Worm (Caenorhabditis elegans) whole organism, young adult: ENCODE data around the gene F44E2.6.

Experiments used
- B0035.1 ChIP-seq: sonication (generic microtip); optimal IDR thresholded peaks from 2 replicates; lab custom pipeline; 2016; ENCODE audit warnings: missing genetic modification characterization, mild to moderate bottlenecking, missing compliant biosample characterization, missing genotype, missing genetic modification reagents
- B0261.1 ChIP-seq: sonication (generic microtip); optimal IDR thresholded peaks from 2 replicates; lab custom pipeline; 2016; ENCODE audit warnings: mild to moderate bottlenecking, missing genetic modification characterization, moderate library complexity, missing compliant biosample characterization
- D2030.7 ChIP-seq: fragments of 200-800 bp; sonication (Bioruptor generic); IDR thresholded peaks from 2 replicates; pipeline ENCODE4 v1.3.6; 2022; ENCODE audit warnings: missing genetic modification reagents, missing genetic modification characterization, missing compliant biosample characterization
- F23B12.7 ChIP-seq: sonication (generic microtip); optimal IDR thresholded peaks from 2 replicates; lab custom pipeline; 2017; ENCODE audit warnings: missing genetic modification characterization, mild to moderate bottlenecking, missing compliant biosample characterization, antibody characterized with exemption, moderate library complexity; ENCODE audit not compliant: insufficient read depth
- F33H1.4 ChIP-seq: fragments of 200-800 bp; sonication (Bioruptor generic); IDR thresholded peaks from 2 replicates; pipeline ENCODE4 v1.3.6; 2022; ENCODE audit warnings: missing genetic modification reagents, missing genetic modification characterization, missing compliant biosample characterization
- F37B4.10 ChIP-seq: fragments of 200-800 bp; sonication (Bioruptor generic); IDR thresholded peaks from 2 replicates; pipeline ENCODE4 v1.3.6; 2022; ENCODE audit warnings: missing genetic modification characterization, missing compliant biosample characterization
- F49E8.2 ChIP-seq: sonication (generic microtip); optimal IDR thresholded peaks from 3 replicates; lab custom pipeline; 2017; ENCODE audit warnings: missing genetic modification characterization, mild to moderate bottlenecking, missing compliant biosample characterization, antibody characterized with exemption, moderate library complexity; ENCODE audit not compliant: insufficient read depth
- T07F8.4 ChIP-seq: sonication (generic microtip); optimal IDR thresholded peaks from 2 replicates; lab custom pipeline; 2016; ENCODE audit warnings: mild to moderate bottlenecking, missing genetic modification characterization, moderate library complexity, missing compliant biosample characterization
- T26A5.8 ChIP-seq: sonication (generic microtip); optimal IDR thresholded peaks from 2 replicates; lab custom pipeline; 2016; ENCODE audit warnings: missing genetic modification characterization, missing compliant biosample characterization
- Y53F4B.3 ChIP-seq: fragments of 200-800 bp; sonication (Bioruptor generic); IDR thresholded peaks from 2 replicates; pipeline ENCODE4 v1.3.6; 2022; ENCODE audit warnings: missing genetic modification reagents, missing genetic modification characterization, missing compliant biosample characterization
- Y53G8AR.9 ChIP-seq: fragments of 200-800 bp; sonication (Bioruptor generic); conservative IDR thresholded peaks from 2 replicates; pipeline ENCODE4 v1.3.6; 2022; ENCODE audit warnings: missing genetic modification reagents, missing genetic modification characterization, missing compliant biosample characterization
- Y67H2A.10 ChIP-seq: fragments of 200-800 bp; sonication (Bioruptor generic); conservative IDR thresholded peaks from 2 replicates; pipeline ENCODE4 v1.3.6; 2022; ENCODE audit warnings: missing genetic modification reagents, missing genetic modification characterization, missing compliant biosample characterization
- Y79H2A.3 ChIP-seq: fragments of 200-800 bp; sonication (Bioruptor generic); conservative IDR thresholded peaks from 2 replicates; pipeline ENCODE4 v1.3.6; 2022; ENCODE audit warnings: missing genetic modification reagents, missing genetic modification characterization, missing compliant biosample characterization
- ama-1 ChIP-seq, 3 experiments: fragments of 150-350 bp in 1 of 3; sonication (generic microtip) in 2 of 3; optimal IDR thresholded peaks; 2 replicates each; lab custom pipeline; 2014 to 2018; ENCODE audit warnings: missing biosample characterization in 2 of 3, missing genetic modification characterization in 2 of 3, missing genetic modification reagents in 2 of 3
- athp-1 ChIP-seq: sonication (generic microtip); optimal IDR thresholded peaks from 2 replicates; lab custom pipeline; 2017; ENCODE audit warnings: mild to moderate bottlenecking, missing genetic modification characterization, missing compliant biosample characterization
- attf-5 ChIP-seq: fragments of 200-800 bp; sonication (Bioruptor generic); optimal IDR thresholded peaks from 2 replicates; lab custom pipeline; 2018; ENCODE audit warnings: mild to moderate bottlenecking, missing genetic modification characterization, missing compliant biosample characterization
- ccch-3 ChIP-seq: fragments of 200-800 bp; sonication (Bioruptor generic); optimal IDR thresholded peaks from 2 replicates; lab custom pipeline; 2018; ENCODE audit warnings: mild to moderate bottlenecking, missing genetic modification characterization, missing compliant biosample characterization
- cebp-1 ChIP-seq, 2 experiments: fragments of 200-800 bp in 1 of 2; sonication (Bioruptor generic) in 1 of 2; sonication (generic microtip) in 1 of 2; IDR thresholded peaks in 1 of 2; optimal IDR thresholded peaks in 1 of 2; 2 replicates each; pipeline versions ENCODE4 v1.3.6 to Lab custom; 2017 to 2022; ENCODE audit warnings: missing compliant biosample characterization in 2 of 2, missing genetic modification characterization in 2 of 2, mild to moderate bottlenecking in 1 of 2, missing genetic modification reagents in 1 of 2, moderate library complexity in 1 of 2
- ceh-100 ChIP-seq: fragments of 200-800 bp; sonication (Bioruptor generic); IDR thresholded peaks from 2 replicates; pipeline ENCODE4 v1.3.6; 2022; ENCODE audit warnings: missing genetic modification reagents, missing genetic modification characterization, missing compliant biosample characterization
- ceh-27 ChIP-seq: fragments of 200-800 bp; sonication (Bioruptor generic); optimal IDR thresholded peaks from 2 replicates; lab custom pipeline; 2018; ENCODE audit warnings: mild to moderate bottlenecking, missing genetic modification characterization, moderate library complexity, missing compliant biosample characterization
- dpl-1 ChIP-seq: fragments of 150-350 bp; optimal IDR thresholded peaks from 2 replicates; lab custom pipeline; 2014; ENCODE audit warnings: missing biosample characterization, missing genetic modification reagents, missing genetic modification characterization
- efl-1 ChIP-seq: fragments of 150-350 bp; optimal IDR thresholded peaks from 2 replicates; lab custom pipeline; 2014; ENCODE audit warnings: missing biosample characterization, missing genetic modification reagents, missing genetic modification characterization
- ekl-4 ChIP-seq: fragments of 200-800 bp; sonication (Bioruptor generic); IDR thresholded peaks from 2 replicates; pipeline ENCODE4 v1.3.6; 2022; ENCODE audit warnings: missing genetic modification reagents, missing genetic modification characterization, missing compliant biosample characterization
- gei-17 ChIP-seq: fragments of 200-800 bp; sonication (Bioruptor generic); optimal IDR thresholded peaks from 2 replicates; lab custom pipeline; 2018; ENCODE audit warnings: mild to moderate bottlenecking, missing genetic modification characterization, missing compliant biosample characterization
- him-1 ChIP-seq: sonication (generic microtip); optimal IDR thresholded peaks from 2 replicates; lab custom pipeline; 2016; ENCODE audit warnings: missing genotype, missing genetic modification reagents, missing genetic modification characterization, missing compliant biosample characterization
- lin-40 ChIP-seq: sonication (generic microtip); optimal IDR thresholded peaks from 2 replicates; lab custom pipeline; 2016; ENCODE audit warnings: missing genetic modification characterization, mild to moderate bottlenecking, missing compliant biosample characterization, missing genotype, missing genetic modification reagents
- lin-54 ChIP-seq: fragments of 200-800 bp; sonication (Bioruptor generic); optimal IDR thresholded peaks from 2 replicates; lab custom pipeline; 2018; ENCODE audit warnings: mild to moderate bottlenecking, missing genetic modification characterization, missing compliant biosample characterization
- madf-10 ChIP-seq: sonication (generic microtip); optimal IDR thresholded peaks from 2 replicates; lab custom pipeline; 2016; ENCODE audit warnings: mild to moderate bottlenecking, missing genetic modification characterization, missing compliant biosample characterization
- madf-3 ChIP-seq: fragments of 200-800 bp; sonication (Bioruptor generic); IDR thresholded peaks from 2 replicates; pipeline ENCODE4 v1.3.6; 2022; ENCODE audit warnings: missing genetic modification reagents, missing genetic modification characterization, missing compliant biosample characterization
- mcd-1 ChIP-seq: fragments of 200-800 bp; sonication (Bioruptor generic); IDR thresholded peaks from 2 replicates; pipeline ENCODE4 v1.3.6; 2022; ENCODE audit warnings: missing genetic modification reagents, missing genetic modification characterization, missing compliant biosample characterization
- mes-4 ChIP-seq: sonication (generic microtip); optimal IDR thresholded peaks from 2 replicates; lab custom pipeline; 2016; ENCODE audit warnings: missing genotype, missing genetic modification characterization, missing compliant biosample characterization
- nfya-1 ChIP-seq: sonication (generic microtip); optimal IDR thresholded peaks from 2 replicates; lab custom pipeline; 2017; ENCODE audit warnings: antibody characterized with exemption, missing compliant biosample characterization, missing genetic modification characterization, borderline replicate concordance; ENCODE audit not compliant: insufficient read depth
- nfya-2 ChIP-seq: fragments of 200-800 bp; sonication (Bioruptor generic); IDR thresholded peaks from 2 replicates; pipeline ENCODE4 v1.3.6; 2022; ENCODE audit warnings: missing genetic modification reagents, missing genetic modification characterization, missing compliant biosample characterization
- nhr-80 ChIP-seq: sonication (generic microtip); optimal IDR thresholded peaks from 2 replicates; lab custom pipeline; 2016; ENCODE audit warnings: missing genetic modification characterization, missing compliant biosample characterization
- pbrm-1 ChIP-seq: fragments of 200-800 bp; sonication (Bioruptor generic); IDR thresholded peaks from 2 replicates; pipeline ENCODE4 v1.3.6; 2022; ENCODE audit warnings: missing genetic modification reagents, missing genetic modification characterization, missing compliant biosample characterization
- rcor-1 ChIP-seq: fragments of 200-800 bp; sonication (Bioruptor generic); IDR thresholded peaks from 2 replicates; pipeline ENCODE4 v1.3.6; 2022; ENCODE audit warnings: missing genetic modification reagents, missing genetic modification characterization, missing compliant biosample characterization
- rec-8 ChIP-seq, 2 experiments: sonication (generic microtip); optimal IDR thresholded peaks; 2 replicates each; lab custom pipeline; 2016; ENCODE audit warnings: mild to moderate bottlenecking in 2 of 2, missing genetic modification characterization in 2 of 2, missing genetic modification reagents in 2 of 2, missing genotype in 2 of 2, missing biosample characterization in 1 of 2, missing compliant biosample characterization in 1 of 2, moderate library complexity in 1 of 2
- sdz-38 ChIP-seq: sonication (generic microtip); optimal IDR thresholded peaks from 2 replicates; lab custom pipeline; 2016; ENCODE audit warnings: missing genotype, missing genetic modification characterization, missing compliant biosample characterization
- snpc-3.4 ChIP-seq: sonication (generic microtip); optimal IDR thresholded peaks from 2 replicates; lab custom pipeline; 2017; ENCODE audit warnings: missing genetic modification characterization, mild to moderate bottlenecking, missing compliant biosample characterization, antibody characterized with exemption, moderate library complexity, missing genotype, missing genetic modification reagents
- snpc-4 ChIP-seq, 5 experiments: fragments of 150-350 bp in 1 of 5; sonication (generic microtip) in 4 of 5; optimal IDR thresholded peaks; 2 replicates each; lab custom pipeline; 2014 to 2018; ENCODE audit warnings: missing genetic modification characterization in 5 of 5, missing biosample characterization in 3 of 5, antibody characterized with exemption in 2 of 5, mild to moderate bottlenecking in 2 of 5, missing compliant biosample characterization in 2 of 5, missing genotype in 2 of 5, moderate library complexity in 2 of 5, missing genetic modification reagents in 1 of 5
- somi-1 ChIP-seq: fragments of 200-800 bp; sonication (Bioruptor generic); optimal IDR thresholded peaks from 2 replicates; lab custom pipeline; 2018; ENCODE audit warnings: mild to moderate bottlenecking, missing genetic modification characterization, missing compliant biosample characterization
- tbp1 ChIP-seq: fragments of 200-800 bp; sonication (Bioruptor generic); optimal IDR thresholded peaks from 2 replicates; lab custom pipeline; 2018; ENCODE audit warnings: mild to moderate bottlenecking, missing genetic modification characterization, missing compliant biosample characterization
- zfh-2 ChIP-seq: fragments of 200-800 bp; sonication (Bioruptor generic); conservative IDR thresholded peaks from 2 replicates; pipeline ENCODE4 v1.3.6; 2022; ENCODE audit warnings: missing genetic modification reagents, missing genetic modification characterization, missing compliant biosample characterization
- ztf-18 ChIP-seq: sonication (generic microtip); optimal IDR thresholded peaks from 2 replicates; lab custom pipeline; 2016; ENCODE audit warnings: missing genotype, mild to moderate bottlenecking, missing genetic modification characterization, missing compliant biosample characterization
- ztf-22 ChIP-seq: fragments of 200-800 bp; sonication (Bioruptor generic); optimal IDR thresholded peaks from 2 replicates; lab custom pipeline; 2018; ENCODE audit warnings: mild to moderate bottlenecking, missing genetic modification characterization, moderate library complexity, missing compliant biosample characterization
- ztf-25 ChIP-seq: fragments of 200-800 bp; sonication (Bioruptor generic); IDR thresholded peaks from 2 replicates; pipeline ENCODE4 v1.3.6; 2022; ENCODE audit warnings: missing genetic modification reagents, missing genetic modification characterization, missing compliant biosample characterization

Gene F44E2.6

ce11 chrIII:8794793-8795192 is 50.2 kb downstream of the F44E2.6 start (continued):
- TF ChIP-seq pbrm-1 (GFP tag; lab: Robert Waterston, UW) (peak; percentile 49; the same call in 1 of the 2 replicates), Y53F4B.3 (GFP tag; lab: Robert Waterston, UW) (no peak), madf-3 (GFP tag; lab: Robert Waterston, UW) (no peak), snpc-4 (GFP tag; optimal IDR thresholded peaks at IDR 0.05; lab: Kevin White, UChicago) (no peak), snpc-4 (tag; optimal IDR thresholded peaks at IDR 0.05; lab: Kevin White, UChicago) (peak in 3 of 4 experiments; percentile 43 to 72 (median 64)), F37B4.10 (GFP tag; lab: Robert Waterston, UW) (no peak), mcd-1 (GFP tag; lab: Robert Waterston, UW) (peak; percentile 37), athp-1 (tag; lab: Kevin White, UChicago) (no peak), T07F8.4 (tag; lab: Kevin White, UChicago) (no peak), T26A5.8 (no peak), Y79H2A.3 (GFP tag; lab: Robert Waterston, UW) (peak; percentile 24; the same call in 1 of the 2 replicates), snpc-3.4 (no peak), mes-4 (tag; lab: Kevin White, UChicago) (no peak), ekl-4 (peak; percentile 45; the same call in 1 of the 2 replicates), ztf-25 (GFP tag; lab: Robert Waterston, UW) (no peak), ceh-27 (GFP tag; lab: Kevin White, UChicago) (peak; percentile 63), ztf-22 (no peak), ceh-100 (GFP tag; lab: Robert Waterston, UW) (peak; percentile 64), F49E8.2 (no peak), lin-54 (GFP tag; lab: Kevin White, UChicago) (peak; percentile 64), F33H1.4 (GFP tag; lab: Robert Waterston, UW) (0 out of 2 replicates have a peak, but pooled peaks have one; percentile 19), gei-17 (GFP tag; lab: Kevin White, UChicago) (no peak), ama-1 (optimal IDR thresholded peaks at IDR 0.05; lab: Kevin White, UChicago) (no peak), ama-1 (GFP tag; optimal IDR thresholded peaks at IDR 0.05; lab: Kevin White, UChicago) (no peak), Y67H2A.10 (GFP tag; lab: Robert Waterston, UW) (no peak), B0035.1 (tag; lab: Kevin White, UChicago) (no peak), tbp1 (GFP tag; lab: Kevin White, UChicago) (peak; percentile 43), somi-1 (GFP tag; lab: Kevin White, UChicago) (no peak), nfya-1 (tag; lab: Kevin White, UChicago) (no peak), attf-5 (peak; percentile 73), ccch-3 (no peak), rec-8 (tag; optimal IDR thresholded peaks at IDR 0.05; lab: Kevin White, UChicago) (no peak), nhr-80 (tag; lab: Kevin White, UChicago) (peak; percentile 88), F23B12.7 (tag; lab: Kevin White, UChicago) (no peak), dpl-1 (GFP tag; lab: Kevin White, UChicago) (no peak), cebp-1 (GFP tag; IDR thresholded peaks at IDR 0.05; lab: Robert Waterston, UW) (0 out of 2 replicates have a peak, but pooled peaks have one; percentile 9), cebp-1 (tag; optimal IDR thresholded peaks at IDR 0.05; lab: Kevin White, UChicago) (peak; percentile 73), Y53G8AR.9 (0 out of 2 replicates have a peak, but pooled peaks have one; percentile 42), rcor-1 (GFP tag; lab: Robert Waterston, UW) (0 out of 2 replicates have a peak, but pooled peaks have one; percentile 23), D2030.7 (GFP tag; lab: Robert Waterston, UW) (no peak), B0261.1 (tag; lab: Kevin White, UChicago) (no peak), nfya-2 (no peak), sdz-38 (tag; lab: Kevin White, UChicago) (no peak), ztf-18 (tag; lab: Kevin White, UChicago) (no peak), him-1 (tag; lab: Kevin White, UChicago) (no peak), lin-40 (tag; lab: Kevin White, UChicago) (peak; percentile 43), zfh-2 (GFP tag; lab: Robert Waterston, UW) (peak; percentile 83), madf-10 (tag; lab: Kevin White, UChicago) (peak; percentile 37), efl-1 (peak; percentile 64)
